Fruit fly (Drosophila melanogaster) whole organism: ENCODE data around the gene CG13857.

Experiments
- CG8478 ChIP-seq: fragments of >200 bp; optimal IDR thresholded peaks from 2 replicates; lab custom pipeline; 2018; ENCODE audit warnings: inconsistent platforms
- psq ChIP-seq: fragments of >200 bp; optimal IDR thresholded peaks from 2 replicates; lab custom pipeline; 2017
- usp ChIP-seq: fragments of >200 bp; optimal IDR thresholded peaks from 2 replicates; lab custom pipeline; 2017; ENCODE audit warnings: missing biosample characterization, missing genetic modification characterization, mixed read lengths

dm6 chr3R:22400246-22400645 lies 6.3 kb upstream of the CG13857 start:
- TF ChIP-seq psq, result no peak
- no peak for TF ChIP-seq usp (GFP tag; lab: Kevin White, UChicago)
- TF ChIP-seq CG8478 (lab: Kevin White, UChicago), result no peak
